Fruit fly (Drosophila melanogaster) whole organism, embryonic: ENCODE data around the gene mRpL55.

Source experiments
- Adf1 ChIP-seq: fragments of 200-800 bp; sonication (Bioruptor generic); IDR thresholded peaks from 2 replicates; pipeline ENCODE4 v1.3.6; 2022; ENCODE audit warnings: missing biosample characterization, missing genetic modification characterization
- Atf3 ChIP-seq: fragments of 200-800 bp; sonication (Bioruptor generic); optimal IDR thresholded peaks from 3 replicates; lab custom pipeline; 2016; ENCODE audit warnings: missing biosample characterization, missing genetic modification characterization
- Awh ChIP-seq: fragments of 200-800 bp; sonication (Bioruptor generic); IDR thresholded peaks from 2 replicates; pipeline ENCODE4, ENCODE4 v1.3.6; 2022; ENCODE audit warnings: missing biosample characterization, missing genetic modification characterization
- Bdp1 ChIP-seq: fragments of 200-800 bp; sonication (Bioruptor generic); optimal IDR thresholded peaks from 3 replicates; lab custom pipeline; 2016; ENCODE audit warnings: missing biosample characterization, missing genetic modification characterization
- CG10147 ChIP-seq: fragments of 200-800 bp; sonication (Bioruptor generic); optimal IDR thresholded peaks from 2 replicates; lab custom pipeline; 2019; ENCODE audit warnings: missing biosample characterization, mild to moderate bottlenecking, missing genetic modification characterization, moderate library complexity
- CG12071 ChIP-seq: fragments of 200-800 bp; sonication (Bioruptor generic); optimal IDR thresholded peaks from 3 replicates; lab custom pipeline; 2018; ENCODE audit warnings: missing biosample characterization, mild to moderate bottlenecking, missing genetic modification characterization
- CG14014 ChIP-seq: fragments of 200-800 bp; sonication (Bioruptor generic); IDR thresholded peaks from 2 replicates; pipeline ENCODE4 v1.3.6; 2022; ENCODE audit warnings: missing biosample characterization, missing genetic modification characterization
- CG14050 ChIP-seq: fragments of 200-800 bp; sonication (Bioruptor generic); IDR thresholded peaks from 3 replicates; pipeline ENCODE4 v1.3.6; 2022; ENCODE audit warnings: missing biosample characterization, missing genetic modification characterization
- CG1603 ChIP-seq: fragments of 200-800 bp; sonication (Bioruptor generic); optimal IDR thresholded peaks from 2 replicates; lab custom pipeline; 2019; ENCODE audit warnings: missing biosample characterization, mild to moderate bottlenecking, missing genetic modification characterization, moderate library complexity
- CG16863 ChIP-seq: fragments of 200-800 bp; sonication (Bioruptor generic); optimal IDR thresholded peaks from 3 replicates; lab custom pipeline; 2016; ENCODE audit warnings: missing biosample characterization, missing genetic modification characterization
- CG2116 ChIP-seq: fragments of 200-800 bp; sonication (Bioruptor generic); optimal IDR thresholded peaks from 3 replicates; lab custom pipeline; 2018; ENCODE audit warnings: missing biosample characterization, mild to moderate bottlenecking, missing genetic modification characterization
- CG31441 ChIP-seq: fragments of 200-800 bp; sonication (Bioruptor generic); IDR thresholded peaks from 2 replicates; pipeline ENCODE4 v1.3.6; 2022; ENCODE audit warnings: missing biosample characterization, missing genetic modification characterization
- CG33557 ChIP-seq: fragments of 200-800 bp; sonication (Bioruptor generic); optimal IDR thresholded peaks from 2 replicates; lab custom pipeline; 2019; ENCODE audit warnings: missing biosample characterization, mild to moderate bottlenecking, missing genetic modification characterization, moderate library complexity
- CG34376 ChIP-seq: fragments of 200-800 bp; sonication (Bioruptor generic); optimal IDR thresholded peaks from 2 replicates; lab custom pipeline; 2018; ENCODE audit warnings: missing biosample characterization, mild to moderate bottlenecking, missing genetic modification characterization
- CG4282 ChIP-seq: fragments of 200-800 bp; sonication (Bioruptor generic); optimal IDR thresholded peaks from 2 replicates; lab custom pipeline; 2016; ENCODE audit warnings: missing biosample characterization, missing genetic modification characterization
- CG6272 ChIP-seq: fragments of 200-800 bp; sonication (Bioruptor generic); IDR thresholded peaks from 2 replicates; pipeline ENCODE4 v1.3.6; 2022; ENCODE audit warnings: missing biosample characterization, missing genetic modification characterization
- CG6854 ChIP-seq: fragments of 200-800 bp; sonication (Bioruptor generic); optimal IDR thresholded peaks from 3 replicates; lab custom pipeline; 2017; ENCODE audit warnings: missing biosample characterization, mild to moderate bottlenecking, missing genetic modification characterization
- CG7963 ChIP-seq: fragments of 200-800 bp; sonication (Bioruptor generic); IDR thresholded peaks from 3 replicates; pipeline ENCODE4 v1.3.6; 2022; ENCODE audit warnings: missing biosample characterization, missing genetic modification characterization; ENCODE audit not compliant: partially characterized antibody
- CG7987 ChIP-seq: fragments of 200-800 bp; sonication (Bioruptor generic); optimal IDR thresholded peaks from 2 replicates; lab custom pipeline; 2018; ENCODE audit warnings: missing biosample characterization, mild to moderate bottlenecking, missing genetic modification characterization, moderate library complexity
- CG8478 ChIP-seq: fragments of >200 bp; optimal IDR thresholded peaks from 2 replicates; lab custom pipeline; 2018
- CrebB ChIP-seq: fragments of 200-800 bp; sonication (Bioruptor generic); optimal IDR thresholded peaks from 3 replicates; lab custom pipeline; 2018; ENCODE audit warnings: missing biosample characterization, mild to moderate bottlenecking, missing genetic modification characterization
- Hr78 ChIP-seq, 2 experiments: fragments of 200-800 bp in 1 of 2; fragments of >200 bp in 1 of 2; sonication (Bioruptor generic) in 1 of 2; optimal IDR thresholded peaks; 2 replicates each; lab custom pipeline; 2017 to 2019; ENCODE audit warnings: missing biosample characterization in 2 of 2, missing genetic modification characterization in 2 of 2, mild to moderate bottlenecking in 1 of 2, moderate library complexity in 1 of 2
- Lim3 ChIP-seq: fragments of 200-800 bp; sonication (Bioruptor generic); IDR thresholded peaks from 2 replicates; pipeline ENCODE4 v1.3.6; 2022; ENCODE audit warnings: missing biosample characterization, missing genetic modification characterization
- MBD-R2 ChIP-seq: fragments of 200-800 bp; sonication (Bioruptor generic); IDR thresholded peaks from 2 replicates; pipeline ENCODE4 v1.3.6; 2022; ENCODE audit warnings: missing biosample characterization, missing genetic modification characterization
- Meics ChIP-seq: fragments of 200-800 bp; sonication (Bioruptor generic); optimal IDR thresholded peaks from 2 replicates; lab custom pipeline; 2017; ENCODE audit warnings: missing biosample characterization, mild to moderate bottlenecking, missing genetic modification characterization
- NC2β ChIP-seq: fragments of 200-800 bp; sonication (Bioruptor generic); optimal IDR thresholded peaks from 2 replicates; lab custom pipeline; 2016; ENCODE audit warnings: missing biosample characterization, missing genetic modification characterization
- Ravus ChIP-seq: fragments of 200-800 bp; sonication (Bioruptor generic); IDR thresholded peaks from 2 replicates; pipeline ENCODE4 v1.3.6; 2022; ENCODE audit warnings: missing biosample characterization, missing genetic modification characterization
- Sry-δ ChIP-seq: fragments of 200-800 bp; sonication (Bioruptor generic); optimal IDR thresholded peaks from 2 replicates; lab custom pipeline; 2016; ENCODE audit warnings: missing biosample characterization, missing genetic modification characterization
- Ssrp ChIP-seq: fragments of 200-800 bp; sonication (Bioruptor generic); optimal IDR thresholded peaks from 2 replicates; lab custom pipeline; 2018; ENCODE audit warnings: missing biosample characterization, mild to moderate bottlenecking, missing genetic modification characterization, moderate library complexity
- aop ChIP-seq: fragments of 200-800 bp; sonication (Bioruptor generic); IDR thresholded peaks from 2 replicates; pipeline ENCODE4 v1.3.6; 2022; ENCODE audit warnings: missing biosample characterization, missing genetic modification characterization
- ara ChIP-seq: fragments of 200-800 bp; sonication (Bioruptor generic); IDR thresholded peaks from 2 replicates; pipeline ENCODE4 v1.3.6; 2022; ENCODE audit warnings: missing biosample characterization, missing genetic modification characterization
- bbx ChIP-seq: fragments of 200-800 bp; sonication (Bioruptor generic); IDR thresholded peaks from 2 replicates; pipeline ENCODE4 v1.3.6; 2022; ENCODE audit warnings: missing biosample characterization, missing genetic modification characterization; ENCODE audit not compliant: partially characterized antibody
- dmrt11E ChIP-seq: fragments of 200-800 bp; sonication (Bioruptor generic); optimal IDR thresholded peaks from 3 replicates; lab custom pipeline; 2018; ENCODE audit warnings: missing biosample characterization, mild to moderate bottlenecking, missing genetic modification characterization, moderate library complexity
- eve ChIP-seq, 2 experiments: fragments of >200 bp; optimal IDR thresholded peaks; 2 replicates each; lab custom pipeline; 2017; ENCODE audit warnings: missing biosample characterization in 2 of 2, missing genetic modification characterization in 2 of 2
- fru ChIP-seq: fragments of >200 bp; optimal IDR thresholded peaks from 2 replicates; lab custom pipeline; 2017
- gsb-n ChIP-seq: fragments of 200-800 bp; sonication (Bioruptor generic); optimal IDR thresholded peaks from 3 replicates; lab custom pipeline; 2018; ENCODE audit warnings: missing biosample characterization, mild to moderate bottlenecking, missing genetic modification characterization
- hkb ChIP-seq, 2 experiments: fragments of 200-800 bp in 1 of 2; fragments of >200 bp in 1 of 2; sonication (Bioruptor generic) in 1 of 2; IDR thresholded peaks in 1 of 2; optimal IDR thresholded peaks in 1 of 2; 2 replicates each; pipeline versions ENCODE4 v1.3.6 to Lab custom; 2017 to 2022; ENCODE audit warnings: missing biosample characterization in 1 of 2, missing genetic modification characterization in 1 of 2
- knrl ChIP-seq: fragments of 200-800 bp; sonication (Bioruptor generic); IDR thresholded peaks from 3 replicates; pipeline ENCODE4 v1.3.6; 2022; ENCODE audit warnings: missing biosample characterization, missing genetic modification characterization; ENCODE audit not compliant: partially characterized antibody
- lmd ChIP-seq: fragments of 200-800 bp; sonication (Bioruptor generic); IDR thresholded peaks from 2 replicates; pipeline ENCODE4 v1.3.6; 2022; ENCODE audit warnings: missing biosample characterization, missing genetic modification characterization
- maf-S ChIP-seq: fragments of 200-800 bp; sonication (Bioruptor generic); optimal IDR thresholded peaks from 2 replicates; lab custom pipeline; 2016; ENCODE audit warnings: missing biosample characterization, missing genetic modification characterization
- pho ChIP-seq: fragments of 200-800 bp; sonication (Bioruptor generic); optimal IDR thresholded peaks from 2 replicates; lab custom pipeline; 2016; ENCODE audit warnings: missing biosample characterization, missing genetic modification characterization
- sc ChIP-seq, 3 experiments: fragments of >200 bp in 2 of 3; fragments of 200-800 bp in 1 of 3; sonication (Bioruptor generic) in 1 of 3; optimal IDR thresholded peaks; 2 replicates in 2 of 3; 3 replicates in 1 of 3; lab custom pipeline; 2017; ENCODE audit warnings: mild to moderate bottlenecking in 1 of 3, missing biosample characterization in 1 of 3, missing genetic modification characterization in 1 of 3, missing genetic modification reagents in 1 of 3
- slbo ChIP-seq: fragments of 200-800 bp; sonication (Bioruptor generic); IDR thresholded peaks from 2 replicates; pipeline ENCODE4 v1.3.6; 2022; ENCODE audit warnings: missing biosample characterization, missing genetic modification characterization
- slou ChIP-seq: fragments of 200-800 bp; sonication (Bioruptor generic); optimal IDR thresholded peaks from 3 replicates; lab custom pipeline; 2016; ENCODE audit warnings: missing biosample characterization, missing genetic modification characterization
- tgo ChIP-seq: fragments of 200-800 bp; sonication (Bioruptor generic); IDR thresholded peaks from 3 replicates; pipeline ENCODE4 v1.3.6; 2022; ENCODE audit warnings: missing biosample characterization, missing genetic modification characterization
- tin ChIP-seq: fragments of 200-800 bp; sonication (Bioruptor generic); optimal IDR thresholded peaks from 3 replicates; lab custom pipeline; 2016; ENCODE audit warnings: missing biosample characterization, missing genetic modification characterization
- tio ChIP-seq: fragments of 200-800 bp; sonication (Bioruptor generic); optimal IDR thresholded peaks from 2 replicates; lab custom pipeline; 2017; ENCODE audit warnings: missing biosample characterization, missing genetic modification characterization, inconsistent platforms
- trem ChIP-seq: fragments of 200-800 bp; optimal IDR thresholded peaks from 3 replicates; lab custom pipeline; 2019; ENCODE audit warnings: missing biosample characterization, mild to moderate bottlenecking, missing genetic modification characterization, moderate library complexity
- wor ChIP-seq: fragments of 200-800 bp; sonication (Bioruptor generic); IDR thresholded peaks from 2 replicates; pipeline ENCODE4 v1.3.6; 2022; ENCODE audit warnings: missing biosample characterization, missing genetic modification characterization
- zfh1 ChIP-seq: fragments of 200-800 bp; sonication (Bioruptor generic); IDR thresholded peaks from 3 replicates; pipeline ENCODE4 v1.3.6; 2022; ENCODE audit warnings: missing biosample characterization, missing genetic modification characterization
- zfh2 ChIP-seq: fragments of 200-800 bp; sonication (Bioruptor generic); optimal IDR thresholded peaks from 2 replicates; lab custom pipeline; 2016; ENCODE audit warnings: missing biosample characterization, missing genetic modification characterization

Gene mRpL55

dm6 chr3R:19094039-19094438 lies 666 bp downstream of the mRpL55 start, which contains the start of gene cdi (continued):
- TF ChIP-seq CG7987 (GFP tag; lab: Kevin White, UChicago) = peak; percentile 45
- TF ChIP-seq eve (GFP tag; optimal IDR thresholded peaks at IDR 0.05; lab: Kevin White, UChicago) = peak in 1 of 2 experiments; percentile 49
- TF ChIP-seq CG33557 (GFP tag; lab: Kevin White, UChicago) = no peak
- TF ChIP-seq aop = peak; percentile 38; the same call in 1 of the 2 replicates
- TF ChIP-seq CG6272 (GFP tag; lab: Robert Waterston, UW) = no peak
- TF ChIP-seq Adf1 (GFP tag; lab: Robert Waterston, UW) = no peak; the same call in 1 of the 2 replicates
- TF ChIP-seq CG8478 (lab: Kevin White, UChicago) = no peak
- TF ChIP-seq Ssrp = no peak
- TF ChIP-seq wor = no peak
- TF ChIP-seq CG4282 (GFP tag; lab: Kevin White, UChicago) = no peak
- no peak for TF ChIP-seq zfh2 (GFP tag; lab: Kevin White, UChicago)
- TF ChIP-seq Meics (GFP tag; lab: Kevin White, UChicago) = no peak
- TF ChIP-seq CG14050 = 0 out of 3 replicates have a peak, but pooled peaks have one; percentile 24
- no peak for TF ChIP-seq CG12071
- no peak for TF ChIP-seq zfh1 (GFP tag; lab: Robert Waterston, UW)
- no peak for TF ChIP-seq tio (GFP tag; lab: Kevin White, UChicago)
- TF ChIP-seq CG1603 = peak; percentile 38
- peak; percentile 3 for TF ChIP-seq gsb-n
- peak; percentile 29; the same call in 1 of the 3 replicates for TF ChIP-seq tgo (GFP tag; lab: Robert Waterston, UW)
- TF ChIP-seq ara = no peak
- no peak for TF ChIP-seq pho (GFP tag; lab: Kevin White, UChicago)
- no peak for TF ChIP-seq CG2116
- peak; percentile 71 for TF ChIP-seq knrl (GFP tag; lab: Robert Waterston, UW)
- peak; percentile 25 for TF ChIP-seq CrebB
- no peak for TF ChIP-seq hkb (optimal IDR thresholded peaks at IDR 0.05; lab: Kevin White, UChicago)
- TF ChIP-seq hkb (GFP tag; IDR thresholded peaks at IDR 0.05; lab: Robert Waterston, UW) = peak; percentile 29; the same call in 1 of the 2 replicates
- no peak for TF ChIP-seq CG16863 (GFP tag; lab: Kevin White, UChicago)
- peak; percentile 47; the same call in 1 of the 3 replicates for TF ChIP-seq CG7963 (GFP tag; lab: Robert Waterston, UW)
- peak; percentile 13 for TF ChIP-seq CG34376 (GFP tag; lab: Kevin White, UChicago)
- TF ChIP-seq Awh (GFP tag; lab: Robert Waterston, UW) = peak; percentile 20; the same call in 1 of the 2 replicates
- TF ChIP-seq CG14014 (GFP tag; lab: Robert Waterston, UW) = peak; percentile 30; the same call in 1 of the 2 replicates
- no peak for TF ChIP-seq sc (optimal IDR thresholded peaks at IDR 0.05; lab: Kevin White, UChicago)
- TF ChIP-seq sc (GFP tag; optimal IDR thresholded peaks at IDR 0.05; lab: Kevin White, UChicago) = no peak
- peak; percentile 73 for TF ChIP-seq Sry-δ (GFP tag; lab: Kevin White, UChicago)
- peak; percentile 24 for TF ChIP-seq trem (tag; lab: Kevin White, UChicago)
- TF ChIP-seq NC2β = no peak
- TF ChIP-seq tin (GFP tag; lab: Kevin White, UChicago) = no peak
- no peak; the same call in 1 of the 2 replicates for TF ChIP-seq CG31441
- TF ChIP-seq Ravus = no peak
- peak; percentile 11; the same call in 1 of the 2 replicates for TF ChIP-seq slbo (GFP tag; lab: Robert Waterston, UW)
- no peak for TF ChIP-seq Atf3
- TF ChIP-seq Lim3 = no peak
- TF ChIP-seq Hr78 (GFP tag; optimal IDR thresholded peaks at IDR 0.05; lab: Kevin White, UChicago) = no peak
- TF ChIP-seq dmrt11E (tag; lab: Kevin White, UChicago) = no peak
- peak; percentile 21 for TF ChIP-seq MBD-R2
- TF ChIP-seq CG10147 = no peak
- no peak for TF ChIP-seq Bdp1 (GFP tag; lab: Kevin White, UChicago)
- no peak for TF ChIP-seq fru (lab: Kevin White, UChicago)
- TF ChIP-seq CG6854 (GFP tag; lab: Kevin White, UChicago) = no peak
- TF ChIP-seq slou (GFP tag; lab: Kevin White, UChicago) = no peak
- no peak for TF ChIP-seq lmd (GFP tag; lab: Robert Waterston, UW)
- peak; percentile 59 for TF ChIP-seq bbx (GFP tag; lab: Robert Waterston, UW)
- TF ChIP-seq maf-S (GFP tag; lab: Kevin White, UChicago) = no peak
